Fruit fly (Drosophila melanogaster): ENCODE measurements around the gene CG3199.

Gene CG3199

DNA sequence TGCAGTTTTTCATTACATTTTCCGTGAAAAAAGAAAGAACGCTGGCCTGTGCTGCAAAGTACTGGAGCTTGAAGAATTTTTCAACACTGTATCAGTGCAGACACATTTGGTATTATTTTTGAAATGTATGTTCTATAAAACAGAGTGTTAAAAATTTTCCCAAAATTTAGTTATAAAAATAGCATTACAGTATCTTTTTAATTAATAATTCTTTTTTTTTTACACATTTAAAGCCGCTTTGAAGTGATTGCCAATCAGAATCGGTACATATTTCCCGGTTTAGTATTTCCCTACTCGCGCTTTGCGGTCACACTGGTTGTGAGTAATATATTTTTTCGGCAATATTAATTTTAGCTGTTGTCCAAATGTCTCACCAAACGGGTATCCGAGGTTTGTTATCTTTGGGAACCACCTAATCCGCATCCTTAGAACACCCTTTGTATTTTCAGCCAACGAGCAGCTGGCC lies 40.1 kb upstream of the CG3199 start, which contains the start of the genes Abi and twf (continued):
- no peak for TF ChIP-seq CG1792 (GFP tag; optimal IDR thresholded peaks at IDR 0.05)
- TF ChIP-seq z (GFP tag; IDR thresholded peaks at IDR 0.05): no peak
- TF ChIP-seq knrl (GFP tag; IDR thresholded peaks at IDR 0.05; ENCODE audit: partially characterized antibody): no peak
- TF ChIP-seq Hr51 (GFP tag; optimal IDR thresholded peaks at IDR 0.05): peak; percentile 40 to 61
- TF ChIP-seq ttk (GFP tag; IDR thresholded peaks at IDR 0.05): peak; percentile 41
- TF ChIP-seq usp (GFP tag; optimal IDR thresholded peaks at IDR 0.05): no peak
- peak; percentile 32; the same call in 1 of the 2 replicates for TF ChIP-seq ranshi (GFP tag; IDR thresholded peaks at IDR 0.05)
- TF ChIP-seq sob (GFP tag; IDR thresholded peaks at IDR 0.05): peak; percentile 80
- no peak for TF ChIP-seq Hey (tag; optimal IDR thresholded peaks at IDR 0.05)
- no peak for TF ChIP-seq dimm (GFP tag; IDR thresholded peaks at IDR 0.05)
- peak; percentile 61; the same call in 2 of the 3 replicates for TF ChIP-seq ken (GFP tag; IDR thresholded peaks at IDR 0.05)
- no peak for TF ChIP-seq yki (optimal IDR thresholded peaks at IDR 0.05)
- no peak for TF ChIP-seq grn (GFP tag; optimal IDR thresholded peaks at IDR 0.05)
- peak; percentile 60; the same call in 2 of the 3 replicates for TF ChIP-seq dysf (GFP tag; IDR thresholded peaks at IDR 0.05)
- TF ChIP-seq CG6689 (GFP tag; IDR thresholded peaks at IDR 0.05): peak; percentile 72
- TF ChIP-seq CG17568 (GFP tag; optimal IDR thresholded peaks at IDR 0.05): peak; percentile 2
- TF ChIP-seq CG4424 (GFP tag; optimal IDR thresholded peaks at IDR 0.05): peak; percentile 80
- TF ChIP-seq run (tag; optimal IDR thresholded peaks at IDR 0.05): no peak
- TF ChIP-seq CG9437 (GFP tag; optimal IDR thresholded peaks at IDR 0.05): peak; percentile 56
- TF ChIP-seq CG14667 (GFP tag; IDR thresholded peaks at IDR 0.05): peak; percentile 52; the same call in 1 of the 2 replicates
- TF ChIP-seq CG7987 (GFP tag; optimal IDR thresholded peaks at IDR 0.05): no peak
- peak; percentile 17 for TF ChIP-seq dm (GFP tag; optimal IDR thresholded peaks at IDR 0.05)
- no peak for TF ChIP-seq CG1024 (GFP tag; IDR thresholded peaks at IDR 0.05)
- TF ChIP-seq CG2199 (GFP tag; IDR thresholded peaks at IDR 0.05): no peak
- TF ChIP-seq br (optimal IDR thresholded peaks at IDR 0.05): no peak
- peak; percentile 52 for TF ChIP-seq Bteb2 (GFP tag; optimal IDR thresholded peaks at IDR 0.05)
- TF ChIP-seq ash1 (GFP tag; optimal IDR thresholded peaks at IDR 0.05): no peak
- no peak for TF ChIP-seq aop (GFP tag; IDR thresholded peaks at IDR 0.05)
- TF ChIP-seq Nf-YC (tag; optimal IDR thresholded peaks at IDR 0.05): no peak
- no peak for TF ChIP-seq CG15011 (GFP tag; optimal IDR thresholded peaks at IDR 0.05)
- TF ChIP-seq al (GFP tag; IDR thresholded peaks at IDR 0.05): 0 out of 2 replicates have a peak, but pooled peaks have one; percentile 41
- peak; percentile 71; the same call in 2 of the 3 replicates for TF ChIP-seq zfh1 (GFP tag; IDR thresholded peaks at IDR 0.05)
- peak; percentile 35 for TF ChIP-seq Fer2 (tag; optimal IDR thresholded peaks at IDR 0.05)
- no peak for TF ChIP-seq CG10431 (GFP tag; optimal IDR thresholded peaks at IDR 0.05)
- TF ChIP-seq ab (GFP tag; optimal IDR thresholded peaks at IDR 0.05): no peak
- TF ChIP-seq CG15601 (tag; optimal IDR thresholded peaks at IDR 0.05): peak; percentile 59
- no peak for TF ChIP-seq gcm2 (GFP tag; optimal IDR thresholded peaks at IDR 0.05)
- peak; percentile 61 for TF ChIP-seq CG17359 (tag; optimal IDR thresholded peaks at IDR 0.05)
- no peak for TF ChIP-seq gt (GFP tag; IDR thresholded peaks at IDR 0.05)
- TF ChIP-seq Doc2 (GFP tag; IDR thresholded peaks at IDR 0.05): no peak
- TF ChIP-seq HLH3B (GFP tag; IDR thresholded peaks at IDR 0.05): peak; percentile 45
- TF ChIP-seq CG15514 (GFP tag; optimal IDR thresholded peaks at IDR 0.05): peak; percentile 62
- TF ChIP-seq btn (GFP tag; optimal IDR thresholded peaks at IDR 0.05): no peak
- TF ChIP-seq psq (GFP tag; optimal IDR thresholded peaks at IDR 0.05): peak; percentile 42
- peak; percentile 58 for TF ChIP-seq ems (GFP tag; optimal IDR thresholded peaks at IDR 0.05)
- peak; percentile 79 for TF ChIP-seq MBD-R2 (GFP tag; IDR thresholded peaks at IDR 0.05)
- no peak for TF ChIP-seq CG14965 (GFP tag; optimal IDR thresholded peaks at IDR 0.05; ENCODE audit: borderline replicate concordance)
- TF ChIP-seq sqz (GFP tag; optimal IDR thresholded peaks at IDR 0.05): no peak
- TF ChIP-seq chif (GFP tag; optimal IDR thresholded peaks at IDR 0.05): peak; percentile 22 to 63
- peak; percentile 61 for TF ChIP-seq CG3995 (GFP tag; optimal IDR thresholded peaks at IDR 0.05)
- peak in 1 of 3 experiments; percentile 36 for TF ChIP-seq Stat92E (GFP tag; optimal IDR thresholded peaks at IDR 0.05)
- no peak for TF ChIP-seq sug (tag; optimal IDR thresholded peaks at IDR 0.05)

All from whole organism, embryonic.